Worm (Caenorhabditis elegans) whole organism, L3 larva: ENCODE data around the gene irld-3.

Source experiments
- aly-2 ChIP-seq: fragments of 150-350 bp; optimal IDR thresholded peaks from 2 replicates; lab custom pipeline; 2014; ENCODE audit warnings: missing biosample characterization, missing genetic modification characterization
- ceh-16 ChIP-seq: sonication (generic microtip); optimal IDR thresholded peaks from 2 replicates; lab custom pipeline; 2017; ENCODE audit warnings: missing biosample characterization, missing genetic modification characterization
- ceh-28 ChIP-seq: fragments of 150-350 bp; optimal IDR thresholded peaks from 2 replicates; lab custom pipeline; 2014; ENCODE audit warnings: missing biosample characterization, missing genetic modification reagents, missing genetic modification characterization
- ceh-9 ChIP-seq: sonication (generic microtip); optimal IDR thresholded peaks from 2 replicates; lab custom pipeline; 2018; ENCODE audit warnings: missing biosample characterization, missing genetic modification characterization
- egl-5 ChIP-seq: fragments of 150-350 bp; optimal IDR thresholded peaks from 2 replicates; lab custom pipeline; 2017; ENCODE audit warnings: missing biosample characterization, missing genetic modification reagents, missing genetic modification characterization, inconsistent platforms
- elt-1 ChIP-seq: fragments of 150-350 bp; optimal IDR thresholded peaks from 2 replicates; lab custom pipeline; 2014; ENCODE audit warnings: missing biosample characterization, missing genetic modification characterization
- elt-2 ChIP-seq: sonication (generic microtip); optimal IDR thresholded peaks from 2 replicates; lab custom pipeline; 2016; ENCODE audit warnings: missing genetic modification reagents, mild to moderate bottlenecking, missing genetic modification characterization, missing compliant biosample characterization
- elt-3 ChIP-seq, 3 experiments: fragments of 150-350 bp in 1 of 3; sonication (generic microtip) in 2 of 3; optimal IDR thresholded peaks; 2 replicates in 2 of 3; 4 replicates in 1 of 3; lab custom pipeline; 2014 to 2017; ENCODE audit warnings: missing biosample characterization in 3 of 3, missing genetic modification characterization in 3 of 3
- eor-1 ChIP-seq, 2 experiments: fragments of 150-350 bp; optimal IDR thresholded peaks; 2 replicates each; lab custom pipeline; 2014 to 2018; ENCODE audit warnings: missing biosample characterization in 2 of 2, missing genetic modification characterization in 2 of 2
- fkh-10 ChIP-seq: sonication (generic microtip); optimal IDR thresholded peaks from 2 replicates; lab custom pipeline; 2017; ENCODE audit warnings: missing biosample characterization, missing genetic modification reagents, missing genetic modification characterization
- fkh-2 ChIP-seq: fragments of 150-350 bp; optimal IDR thresholded peaks from 2 replicates; lab custom pipeline; 2014; ENCODE audit warnings: missing biosample characterization, missing genetic modification reagents, missing genetic modification characterization
- fos-1 ChIP-seq: fragments of 150-350 bp; optimal IDR thresholded peaks from 2 replicates; lab custom pipeline; 2014; ENCODE audit warnings: missing biosample characterization, missing genetic modification characterization
- lin-15B ChIP-seq: fragments of 150-350 bp; optimal IDR thresholded peaks from 2 replicates; lab custom pipeline; 2014; ENCODE audit warnings: missing biosample characterization, missing genetic modification characterization
- lin-39 ChIP-seq: fragments of 150-350 bp; optimal IDR thresholded peaks from 2 replicates; lab custom pipeline; 2018; ENCODE audit warnings: missing biosample characterization, missing genetic modification reagents, missing genetic modification characterization
- mdl-1 ChIP-seq: fragments of 150-350 bp; optimal IDR thresholded peaks from 2 replicates; lab custom pipeline; 2014; ENCODE audit warnings: missing biosample characterization, missing genetic modification characterization
- mml-1 ChIP-seq: fragments of 150-350 bp; sonication (generic microtip); optimal IDR thresholded peaks from 3 replicates; lab custom pipeline; 2014; ENCODE audit warnings: missing biosample characterization, missing genetic modification characterization
- nfya-1 ChIP-seq: sonication (generic microtip); optimal IDR thresholded peaks from 2 replicates; lab custom pipeline; 2017; ENCODE audit warnings: missing genetic modification characterization, mild to moderate bottlenecking, missing compliant biosample characterization, antibody characterized with exemption, moderate library complexity; ENCODE audit not compliant: insufficient read depth
- nhr-11 ChIP-seq: fragments of 150-350 bp; optimal IDR thresholded peaks from 2 replicates; lab custom pipeline; 2014; ENCODE audit warnings: missing biosample characterization, missing genetic modification characterization
- nhr-12 ChIP-seq: fragments of 150-350 bp; optimal IDR thresholded peaks from 2 replicates; lab custom pipeline; 2014; ENCODE audit warnings: missing biosample characterization, missing genetic modification characterization
- nhr-23 ChIP-seq: fragments of 150-350 bp; optimal IDR thresholded peaks from 2 replicates; lab custom pipeline; 2014; ENCODE audit warnings: missing biosample characterization, missing genetic modification reagents, missing genetic modification characterization
- nhr-237 ChIP-seq: fragments of 150-350 bp; optimal IDR thresholded peaks from 2 replicates; lab custom pipeline; 2014; ENCODE audit warnings: missing biosample characterization, missing genetic modification characterization
- nhr-28 ChIP-seq: fragments of 150-350 bp; optimal IDR thresholded peaks from 2 replicates; lab custom pipeline; 2014; ENCODE audit warnings: missing biosample characterization, missing genetic modification characterization
- nhr-67 ChIP-seq: fragments of 150-350 bp; optimal IDR thresholded peaks from 2 replicates; lab custom pipeline; 2014; ENCODE audit warnings: missing biosample characterization, missing genetic modification characterization
- nhr-76 ChIP-seq: fragments of 150-350 bp; sonication (generic microtip); optimal IDR thresholded peaks from 5 replicates; lab custom pipeline; 2014; ENCODE audit warnings: missing biosample characterization, missing genetic modification characterization
- nhr-77 ChIP-seq: fragments of 150-350 bp; optimal IDR thresholded peaks from 2 replicates; lab custom pipeline; 2014; ENCODE audit warnings: missing biosample characterization, missing genetic modification characterization
- pqm-1 ChIP-seq: fragments of 150-350 bp; optimal IDR thresholded peaks from 2 replicates; lab custom pipeline; 2017; ENCODE audit warnings: missing biosample characterization, missing genetic modification characterization, inconsistent platforms
- skn-1 ChIP-seq: fragments of 150-350 bp; optimal IDR thresholded peaks from 2 replicates; lab custom pipeline; 2014; ENCODE audit warnings: missing biosample characterization, missing genetic modification characterization
- snpc-4 ChIP-seq: fragments of 150-350 bp; optimal IDR thresholded peaks from 2 replicates; lab custom pipeline; 2014; ENCODE audit warnings: missing biosample characterization, missing genetic modification characterization
- tbx-2 ChIP-seq: sonication (generic microtip); optimal IDR thresholded peaks from 2 replicates; lab custom pipeline; 2016; ENCODE audit warnings: mild to moderate bottlenecking, missing genetic modification characterization, missing compliant biosample characterization
- unc-62 ChIP-seq: fragments of 150-350 bp; sonication (generic microtip); optimal IDR thresholded peaks from 4 replicates; lab custom pipeline; 2014; ENCODE audit warnings: missing biosample characterization, missing genetic modification reagents, missing genetic modification characterization
- zag-1 ChIP-seq: fragments of 150-350 bp; optimal IDR thresholded peaks from 2 replicates; lab custom pipeline; 2014; ENCODE audit warnings: missing biosample characterization, missing genetic modification characterization
- ztf-11 ChIP-seq: fragments of 150-350 bp; optimal IDR thresholded peaks from 2 replicates; lab custom pipeline; 2014; ENCODE audit warnings: missing biosample characterization, missing genetic modification characterization
- ztf-4 ChIP-seq: fragments of 150-350 bp; optimal IDR thresholded peaks from 2 replicates; lab custom pipeline; 2014; ENCODE audit warnings: missing biosample characterization, missing genetic modification characterization

Gene irld-3

DNA sequence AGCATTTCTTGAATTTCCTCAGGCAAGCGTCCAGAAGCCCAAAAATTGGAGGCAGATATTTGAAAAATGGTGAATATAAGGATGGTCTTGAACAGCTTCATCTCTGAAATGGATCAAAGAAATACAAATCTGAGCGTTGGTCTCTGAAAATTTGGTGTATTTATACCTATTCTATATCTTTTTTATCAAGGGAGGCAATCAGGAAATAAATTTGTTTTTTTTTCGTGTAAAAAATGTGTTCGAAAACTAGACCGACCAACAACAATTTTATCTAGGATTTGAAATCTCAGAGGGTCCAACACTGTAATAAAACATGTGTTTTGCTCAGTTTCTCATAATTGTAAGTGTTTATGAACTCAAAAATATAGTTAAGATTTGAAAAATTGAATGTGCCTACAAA, 16.6 kb downstream of the irld-3 start, which contains the start of gene srt-56:
TSS of gene srt-56 (minus strand) at position 101 of the 400 bp plus-strand sequence.
- no peak for TF ChIP-seq ceh-28 (tag; lab: Kevin White, UChicago)
- TF ChIP-seq nhr-77 (tag; lab: Kevin White, UChicago): no peak
- no peak for TF ChIP-seq elt-2
- TF ChIP-seq nhr-28: no peak
- no peak for TF ChIP-seq aly-2
- TF ChIP-seq skn-1: no peak

DNA sequence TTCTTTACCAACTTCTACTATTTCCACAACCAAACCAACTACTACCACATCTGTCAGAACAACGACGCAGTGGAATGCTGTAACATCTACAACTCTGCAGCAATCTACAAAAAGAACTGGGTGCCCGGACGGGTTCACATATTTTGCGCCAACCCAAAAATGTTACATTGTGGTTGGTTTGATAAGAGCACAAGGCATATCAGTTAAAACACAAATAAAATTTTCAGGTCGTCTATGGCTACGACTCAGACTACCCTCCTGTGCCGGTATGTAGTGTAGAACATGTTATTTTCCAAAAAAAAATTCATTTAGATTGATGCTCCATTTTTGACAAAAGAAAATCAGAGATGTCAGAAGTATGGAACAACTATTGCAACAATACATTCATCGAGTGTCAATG, 19.2 kb downstream of the irld-3 start:
- TF ChIP-seq nhr-23 (tag; lab: Kevin White, UChicago): no peak
- peak; percentile 19 for TF ChIP-seq pqm-1
- peak; percentile 47 for TF ChIP-seq elt-2

DNA sequence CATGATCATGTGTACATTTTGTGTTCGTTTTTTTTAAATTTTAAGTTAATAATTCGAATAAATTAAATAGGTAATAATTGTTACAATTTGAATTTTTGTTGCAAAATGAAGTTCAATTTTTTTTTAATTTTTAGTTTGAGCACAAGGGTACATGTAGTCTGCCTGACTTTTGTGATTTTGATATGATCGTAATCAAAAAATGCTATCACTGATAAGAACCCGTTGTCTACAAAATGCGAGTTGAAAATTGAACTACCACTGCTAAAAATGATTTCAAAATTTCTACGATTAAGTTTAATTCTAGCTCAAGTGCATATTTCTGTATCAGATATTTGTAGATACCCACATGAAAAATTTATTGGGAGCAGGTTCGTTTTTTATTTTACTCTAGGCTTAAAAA, 20.2 kb downstream of the irld-3 start, which contains the start of gene clec-210:
TSS of gene clec-210 (plus strand) at position 211 of the 400 bp plus-strand sequence.
- TF ChIP-seq zag-1 (tag; lab: Kevin White, UChicago) (no peak), elt-2 (peak; percentile 55), pqm-1 (peak; percentile 42), unc-62 (GFP tag; lab: Kevin White, UChicago) (no peak)

DNA sequence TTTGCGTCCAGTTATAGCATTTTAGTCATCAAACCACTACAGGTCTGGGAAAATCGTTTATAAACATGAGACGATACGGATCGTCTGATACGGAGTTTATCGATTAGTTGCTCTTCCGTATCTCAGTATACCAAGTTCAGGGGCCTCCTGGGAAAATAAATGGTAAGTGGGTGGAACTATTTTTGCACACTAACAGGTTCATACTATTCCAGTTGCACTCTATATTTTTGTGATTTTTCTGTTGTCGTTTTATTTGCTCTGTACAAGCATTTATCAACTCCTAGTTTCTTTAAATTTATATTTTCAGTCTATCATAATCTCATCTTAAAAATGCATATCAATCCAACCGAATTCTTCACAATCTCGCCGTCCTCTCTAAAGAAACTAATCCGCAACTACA, 23.4 kb downstream of the irld-3 start, which contains the start of gene Y73C8C.3:
TSS of gene Y73C8C.3 (plus strand) at position 301 of the 400 bp plus-strand sequence.
- TF ChIP-seq elt-3 (tag; optimal IDR thresholded peaks at IDR 0.05; lab: Kevin White, UChicago): no peak
- no peak for TF ChIP-seq nhr-67 (tag; lab: Kevin White, UChicago)
- TF ChIP-seq mdl-1 (tag; lab: Kevin White, UChicago): no peak
- TF ChIP-seq nhr-28: no peak
- TF ChIP-seq lin-39 (tag; lab: Kevin White, UChicago): no peak
- TF ChIP-seq snpc-4 (tag; lab: Kevin White, UChicago): no peak
- no peak for TF ChIP-seq skn-1
- no peak for TF ChIP-seq lin-15B
- TF ChIP-seq ztf-11 (tag; lab: Kevin White, UChicago): no peak
- no peak for TF ChIP-seq nhr-237 (tag; lab: Kevin White, UChicago)
- TF ChIP-seq nhr-12: no peak
- TF ChIP-seq mml-1 (tag; lab: Kevin White, UChicago): no peak
- no peak for TF ChIP-seq egl-5 (tag; lab: Kevin White, UChicago)
- TF ChIP-seq fkh-10 (GFP tag; lab: Kevin White, UChicago): no peak
- no peak for TF ChIP-seq fos-1 (tag; lab: Kevin White, UChicago)
- no peak for TF ChIP-seq nhr-23 (tag; lab: Kevin White, UChicago)
- TF ChIP-seq tbx-2: no peak
- TF ChIP-seq nhr-11 (tag; lab: Kevin White, UChicago): no peak
- no peak for TF ChIP-seq nhr-76 (tag; lab: Kevin White, UChicago)

DNA sequence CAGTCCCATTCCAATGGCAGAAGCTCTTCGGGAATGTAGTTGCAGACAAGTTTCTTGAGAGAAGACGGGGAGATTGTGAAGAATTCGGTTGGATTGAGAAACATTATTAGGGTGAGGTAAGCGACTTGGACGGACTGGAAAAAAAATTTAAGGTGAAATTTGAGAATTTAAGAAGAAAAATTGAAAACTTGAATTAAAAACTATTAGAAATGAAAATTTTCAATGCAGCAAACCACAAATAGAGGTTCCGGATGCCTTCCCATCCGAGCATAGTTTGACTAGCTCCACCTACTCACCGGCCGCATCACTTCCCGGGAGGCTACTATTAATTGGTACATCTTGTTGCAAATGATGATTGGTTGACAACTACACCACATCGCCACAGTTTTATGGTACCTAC, 24.6 kb downstream of the irld-3 start, which contains the start of gene Y73C8C.8:
TSS of gene Y73C8C.8 (minus strand) at position 101 of the 400 bp plus-strand sequence.
- TF ChIP-seq ztf-4 (tag; lab: Kevin White, UChicago) (no peak), nhr-12 (no peak), ceh-28 (tag; lab: Kevin White, UChicago) (no peak), eor-1 (tag; optimal IDR thresholded peaks at IDR 0.05; lab: Kevin White, UChicago) (no peak), fkh-2 (no peak), elt-3 (tag; optimal IDR thresholded peaks at IDR 0.05; lab: Kevin White, UChicago) (no peak), elt-1 (tag; lab: Kevin White, UChicago) (no peak), ceh-16 (no peak), nhr-67 (tag; lab: Kevin White, UChicago) (no peak), fos-1 (tag; lab: Kevin White, UChicago) (no peak), nfya-1 (tag; lab: Kevin White, UChicago) (no peak), ceh-9 (tag; lab: Kevin White, UChicago) (no peak)

- TF ChIP-seq elt-2 (peak; percentile 17), aly-2 (no peak)
These were observed 26.2 kb downstream of the irld-3 start for ce11 chrV:3112198-3112597.
